Worm (Caenorhabditis elegans): ENCODE results near the gene zyg-11.

DNA sequence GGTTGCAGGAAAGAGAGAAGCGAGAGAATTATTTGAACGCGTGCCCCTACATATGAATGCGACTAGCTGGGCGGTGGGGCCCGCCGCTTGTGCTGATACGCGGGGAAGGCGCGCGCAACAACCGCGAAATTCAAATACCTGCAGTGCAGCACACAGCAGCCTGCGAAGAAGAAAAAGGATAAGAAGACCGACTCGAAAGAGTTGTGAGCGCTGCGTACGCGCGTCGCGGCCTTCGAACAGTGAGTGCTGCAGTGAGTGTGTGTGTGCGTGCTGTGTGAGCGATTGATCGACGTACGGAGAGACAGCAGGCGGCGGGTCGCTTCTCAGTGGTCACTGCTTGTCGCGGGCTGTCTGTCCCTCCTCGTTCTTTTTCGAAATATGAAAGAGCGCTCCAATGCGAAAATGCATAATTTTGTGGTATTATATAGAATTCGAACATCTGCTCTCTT, 10.8 kb downstream of the zyg-11 start:
- no peak for TF ChIP-seq lin-39 (tag; optimal IDR thresholded peaks at IDR 0.05)
- TF ChIP-seq nhr-42 (GFP tag; IDR thresholded peaks at IDR 0.05): 0 out of 2 replicates have a peak, but pooled peaks have one; percentile 62
- TF ChIP-seq R02D3.7 (tag; optimal IDR thresholded peaks at IDR 0.05): no peak
- no peak for TF ChIP-seq ama-1 (optimal IDR thresholded peaks at IDR 0.05)
- no peak for TF ChIP-seq fos-1 (tag; optimal IDR thresholded peaks at IDR 0.05)
- peak; percentile 97 for TF ChIP-seq mep-1 (tag; optimal IDR thresholded peaks at IDR 0.05)
- TF ChIP-seq dpl-1 (GFP tag; optimal IDR thresholded peaks at IDR 0.05): peak; percentile 70
- TF ChIP-seq aly-2 (tag; optimal IDR thresholded peaks at IDR 0.05): no peak
- peak; percentile 68 for TF ChIP-seq nhr-11 (tag; optimal IDR thresholded peaks at IDR 0.05)
- no peak for TF ChIP-seq ceh-82 (tag; optimal IDR thresholded peaks at IDR 0.05)
- TF ChIP-seq hif-1 (tag; optimal IDR thresholded peaks at IDR 0.05): peak; percentile 32 to 93
